Fruit fly (Drosophila melanogaster) whole organism, pupa: ENCODE measurements around the gene CG13065.

Experiments used
- CG10348 ChIP-seq: fragments of 200-800 bp; sonication (Bioruptor generic); IDR thresholded peaks from 2 replicates; pipeline ENCODE4 v1.3.6; 2022; ENCODE audit warnings: missing biosample characterization, missing genetic modification characterization
- CG12605 ChIP-seq: fragments of 200-800 bp; sonication (Bioruptor generic); IDR thresholded peaks from 2 replicates; pipeline ENCODE4 v1.3.6; 2022; ENCODE audit warnings: missing biosample characterization, missing genetic modification characterization
- CG13204 ChIP-seq: fragments of 200-800 bp; sonication (Bioruptor generic); optimal IDR thresholded peaks from 2 replicates; lab custom pipeline; 2018; ENCODE audit warnings: missing biosample characterization, mild to moderate bottlenecking, missing genetic modification characterization, moderate library complexity
- CG14655 ChIP-seq: fragments of 200-800 bp; sonication (Bioruptor generic); optimal IDR thresholded peaks from 3 replicates; lab custom pipeline; 2017; ENCODE audit warnings: mild to moderate bottlenecking, missing biosample characterization, missing genetic modification reagents, missing genetic modification characterization
- CG15710 ChIP-seq: fragments of 200-800 bp; sonication (Bioruptor generic); optimal IDR thresholded peaks from 2 replicates; lab custom pipeline; 2018; ENCODE audit warnings: missing biosample characterization, mild to moderate bottlenecking, missing genetic modification characterization, moderate library complexity
- CG17806 ChIP-seq: fragments of 200-800 bp; sonication (Bioruptor generic); optimal IDR thresholded peaks from 2 replicates; lab custom pipeline; 2018; ENCODE audit warnings: missing biosample characterization, mild to moderate bottlenecking, missing genetic modification characterization, moderate library complexity
- CG32121 ChIP-seq: fragments of 200-800 bp; sonication (Bioruptor generic); IDR thresholded peaks from 2 replicates; pipeline ENCODE4 v1.3.6; 2022; ENCODE audit warnings: missing biosample characterization, missing genetic modification characterization
- CG34367 ChIP-seq: fragments of 200-800 bp; sonication (Bioruptor generic); optimal IDR thresholded peaks from 2 replicates; lab custom pipeline; 2018; ENCODE audit warnings: missing biosample characterization, mild to moderate bottlenecking, missing genetic modification characterization
- CG4496 ChIP-seq: fragments of 200-800 bp; sonication (Bioruptor generic); IDR thresholded peaks from 3 replicates; pipeline ENCODE4 v1.3.6; 2022; ENCODE audit warnings: missing biosample characterization, missing genetic modification characterization
- CG8159 ChIP-seq: fragments of 200-800 bp; sonication (Bioruptor generic); optimal IDR thresholded peaks from 3 replicates; lab custom pipeline; 2018; ENCODE audit warnings: missing biosample characterization, mild to moderate bottlenecking, missing genetic modification characterization, moderate library complexity
- CG8301 ChIP-seq: fragments of 200-800 bp; sonication (Bioruptor generic); optimal IDR thresholded peaks from 2 replicates; lab custom pipeline; 2018; ENCODE audit warnings: missing biosample characterization, mild to moderate bottlenecking, missing genetic modification characterization
- CG9948 ChIP-seq: fragments of 200-800 bp; sonication (Bioruptor generic); optimal IDR thresholded peaks from 2 replicates; lab custom pipeline; 2018; ENCODE audit warnings: missing biosample characterization, mild to moderate bottlenecking, missing genetic modification characterization, moderate library complexity
- D1 ChIP-seq: fragments of 200-800 bp; sonication (Bioruptor generic); optimal IDR thresholded peaks from 2 replicates; lab custom pipeline; 2018; ENCODE audit warnings: missing biosample characterization, mild to moderate bottlenecking, missing genetic modification characterization, moderate library complexity
- EcR ChIP-seq: fragments of 200-800 bp; sonication (Bioruptor generic); optimal IDR thresholded peaks from 3 replicates; lab custom pipeline; 2019; ENCODE audit warnings: missing biosample characterization, missing genetic modification characterization, mild to moderate bottlenecking, moderate library complexity, missing genetic modification reagents
- Ets98B ChIP-seq: fragments of 200-800 bp; sonication (Bioruptor generic); IDR thresholded peaks from 2 replicates; pipeline ENCODE4 v1.3.6; 2022; ENCODE audit warnings: missing biosample characterization, missing genetic modification characterization
- Pif1A ChIP-seq: fragments of 200-800 bp; sonication (Bioruptor generic); optimal IDR thresholded peaks from 3 replicates; lab custom pipeline; 2016; ENCODE audit warnings: missing biosample characterization, missing genetic modification characterization
- Pif1B ChIP-seq: fragments of 200-800 bp; sonication (Bioruptor generic); optimal IDR thresholded peaks from 3 replicates; lab custom pipeline; 2016; ENCODE audit warnings: missing biosample characterization, missing genetic modification characterization
- Snoo ChIP-seq: fragments of 200-800 bp; sonication (Bioruptor generic); optimal IDR thresholded peaks from 3 replicates; lab custom pipeline; 2017; ENCODE audit warnings: missing biosample characterization, mild to moderate bottlenecking, missing genetic modification characterization, inconsistent platforms
- fd96Ca ChIP-seq: fragments of 200-800 bp; sonication (Bioruptor generic); IDR thresholded peaks from 3 replicates; pipeline ENCODE4 v1.3.6; 2022; ENCODE audit warnings: missing biosample characterization, missing genetic modification characterization
- gl ChIP-seq: fragments of 200-800 bp; sonication (Bioruptor generic); optimal IDR thresholded peaks from 2 replicates; lab custom pipeline; 2018; ENCODE audit warnings: missing biosample characterization, mild to moderate bottlenecking, missing genetic modification characterization
- rn ChIP-seq: fragments of 200-800 bp; sonication (Bioruptor generic); IDR thresholded peaks from 2 replicates; pipeline ENCODE4 v1.3.6; 2022; ENCODE audit warnings: missing biosample characterization, missing genetic modification characterization

Gene CG13065

dm6 chr3L:16272338-16272959, 4.8 kb upstream of the CG13065 start, which contains the start of gene CG13066:
CG13066 (plus strand) TSS chr3L:16272909.
- TF ChIP-seq CG13204 (GFP tag; lab: Kevin White, UChicago), result no peak
- TF ChIP-seq EcR (GFP tag; lab: Kevin White, UChicago), result peak; percentile 13

DNA sequence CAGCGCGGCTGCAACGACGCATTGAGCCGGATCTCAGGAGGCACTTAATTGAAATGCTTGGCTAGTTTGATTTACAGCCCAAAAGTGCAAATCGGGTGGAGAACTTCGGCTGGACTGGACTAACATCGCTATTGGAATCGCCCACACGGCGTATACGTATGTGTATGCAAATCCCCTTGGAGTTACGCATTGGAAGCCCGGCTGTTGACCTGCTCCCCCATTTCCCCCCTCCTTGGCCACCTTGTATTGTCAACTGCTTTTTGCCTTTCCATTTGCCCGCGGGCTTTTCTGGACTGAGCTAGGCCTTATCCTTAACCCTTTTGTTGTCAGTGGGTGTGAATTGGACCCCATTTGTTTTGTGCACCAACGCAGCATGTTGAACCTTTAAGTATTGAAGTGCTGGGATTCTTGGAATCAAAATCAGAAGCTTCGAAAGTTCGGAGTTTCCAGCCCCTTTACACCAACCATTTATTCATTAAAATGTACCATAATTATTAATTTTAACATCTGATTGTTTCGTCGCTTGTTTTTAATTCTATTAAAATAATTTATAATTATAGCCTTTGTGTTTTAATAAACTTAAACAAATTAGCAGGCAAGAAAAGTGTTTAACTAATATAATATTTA, 1.7 kb upstream of the CG13065 start:
- TF ChIP-seq EcR (GFP tag; lab: Kevin White, UChicago), result peak; percentile 75
- TF ChIP-seq Snoo (tag; lab: Kevin White, UChicago), result no peak
- no peak for TF ChIP-seq Ets98B (GFP tag; lab: Robert Waterston, UW)
- no peak for TF ChIP-seq CG12605 (GFP tag; lab: Robert Waterston, UW)
- no peak for TF ChIP-seq Pif1A (GFP tag; lab: Kevin White, UChicago)
- no peak for TF ChIP-seq CG10348 (GFP tag; lab: Robert Waterston, UW)
- peak; percentile 49 for TF ChIP-seq CG9948 (tag; lab: Kevin White, UChicago)
- TF ChIP-seq CG8301, result no peak
- TF ChIP-seq D1 (tag; lab: Kevin White, UChicago), result no peak
- TF ChIP-seq CG17806, result peak; percentile 39
- TF ChIP-seq CG34367 (tag; lab: Kevin White, UChicago), result peak; percentile 20
- no peak for TF ChIP-seq CG4496
- TF ChIP-seq CG13204 (GFP tag; lab: Kevin White, UChicago), result no peak
- peak; percentile 41 for TF ChIP-seq CG15710
- TF ChIP-seq CG32121 (GFP tag; lab: Robert Waterston, UW), result no peak
- TF ChIP-seq CG14655 (GFP tag; lab: Kevin White, UChicago), result peak; percentile 41
- TF ChIP-seq Pif1B, result no peak
- no peak for TF ChIP-seq fd96Ca (GFP tag; lab: Robert Waterston, UW)
- no peak for TF ChIP-seq gl (tag; lab: Kevin White, UChicago)
- no peak for TF ChIP-seq rn (GFP tag; lab: Robert Waterston, UW)
- TF ChIP-seq CG8159 (tag; lab: Kevin White, UChicago), result peak; percentile 63

DNA sequence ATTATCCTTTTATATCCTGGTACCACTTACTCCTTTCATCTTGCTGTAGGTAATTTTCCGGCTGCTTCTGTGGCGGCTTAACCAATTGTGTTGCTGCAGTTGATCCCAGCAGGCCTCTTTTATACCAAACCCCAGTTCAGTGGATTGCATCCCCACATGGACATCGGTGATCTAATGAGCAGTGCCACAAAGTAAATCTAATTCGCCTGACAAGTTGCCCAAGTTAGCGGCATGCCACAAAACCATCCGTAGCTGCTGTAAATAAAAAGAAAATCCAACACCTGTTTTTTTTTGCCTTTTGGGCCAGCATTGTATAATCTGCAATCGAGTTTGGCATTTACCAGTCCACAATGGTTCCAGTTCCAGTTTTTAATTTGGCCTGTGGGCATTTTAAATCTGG, 1.9 kb downstream of the CG13065 start, which contains the start of gene CG13050:
Gene CG13050, minus strand, starts transcription at position 101 of the 400 bp plus-strand sequence.
- no peak for TF ChIP-seq Pif1A (GFP tag; lab: Kevin White, UChicago)
- TF ChIP-seq Pif1B, result no peak
- no peak for TF ChIP-seq EcR (GFP tag; lab: Kevin White, UChicago)
- no peak for TF ChIP-seq CG17806
- TF ChIP-seq CG8301, result no peak
- TF ChIP-seq CG12605 (GFP tag; lab: Robert Waterston, UW), result no peak

dm6 chr3L:16279987-16280454, 2.8 kb downstream of the CG13065 start, which contains the start of gene CG13064:
CG13064 (plus strand) TSS chr3L:16280404.
- peak; percentile 96 for TF ChIP-seq EcR (GFP tag; lab: Kevin White, UChicago)
- TF ChIP-seq CG34367 (tag; lab: Kevin White, UChicago), result no peak
- no peak for TF ChIP-seq CG12605 (GFP tag; lab: Robert Waterston, UW)

- no peak for TF ChIP-seq CG17806
- no peak for TF ChIP-seq CG34367 (tag; lab: Kevin White, UChicago)
- TF ChIP-seq CG4496, result no peak
- no peak for TF ChIP-seq Pif1A (GFP tag; lab: Kevin White, UChicago)
- no peak for TF ChIP-seq CG15710
- TF ChIP-seq CG10348 (GFP tag; lab: Robert Waterston, UW), result no peak
- no peak for TF ChIP-seq D1 (tag; lab: Kevin White, UChicago)
- TF ChIP-seq CG8301, result no peak
- no peak for TF ChIP-seq Pif1B
- TF ChIP-seq Ets98B (GFP tag; lab: Robert Waterston, UW), result no peak
- TF ChIP-seq rn (GFP tag; lab: Robert Waterston, UW), result no peak
- TF ChIP-seq Snoo (tag; lab: Kevin White, UChicago), result no peak
- no peak for TF ChIP-seq CG32121 (GFP tag; lab: Robert Waterston, UW)
Measured at dm6 chr3L:16281880-16282556, 4.8 kb downstream of the CG13065 start, which contains the start of gene CG13049. CG13049 (minus strand) TSS chr3L:16281930.

DNA sequence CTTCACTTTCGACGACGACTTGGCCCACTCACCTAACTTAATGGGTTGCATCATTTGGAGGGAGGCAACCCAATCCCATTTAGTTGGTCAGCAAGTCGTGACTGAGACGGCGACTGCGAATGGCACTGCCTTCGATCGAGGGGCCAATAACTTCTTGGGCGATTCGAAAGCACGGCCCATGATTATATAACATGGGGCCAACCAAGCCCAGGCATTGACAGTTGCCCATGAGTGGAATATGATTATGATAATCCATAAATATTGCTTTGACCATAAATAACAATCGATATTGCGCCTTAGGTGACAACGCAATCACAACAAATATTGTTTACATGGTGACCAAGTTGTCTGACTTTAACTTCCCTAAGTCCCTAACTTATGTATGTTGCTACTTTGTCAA, 6.6 kb downstream of the CG13065 start, which contains the start of gene CG13048:
Gene CG13048, minus strand, starts transcription at position 101 of the 400 bp plus-strand sequence.
- TF ChIP-seq gl (tag; lab: Kevin White, UChicago), result no peak
- no peak for TF ChIP-seq CG34367 (tag; lab: Kevin White, UChicago)
- TF ChIP-seq Ets98B (GFP tag; lab: Robert Waterston, UW), result no peak
- no peak for TF ChIP-seq CG15710
- TF ChIP-seq CG10348 (GFP tag; lab: Robert Waterston, UW), result 0 out of 2 replicates have a peak, but pooled peaks have one; percentile 16
- TF ChIP-seq CG9948 (tag; lab: Kevin White, UChicago), result no peak
- TF ChIP-seq CG8301, result no peak
- no peak for TF ChIP-seq CG17806
